Fruit fly (Drosophila melanogaster) whole organism, embryonic: ENCODE data around the gene CG12106.

Source experiments
- Adf1 ChIP-seq: fragments of 200-800 bp; sonication (Bioruptor generic); IDR thresholded peaks from 2 replicates; pipeline ENCODE4 v1.3.6; 2022; ENCODE audit warnings: missing biosample characterization, missing genetic modification characterization
- Bgb ChIP-seq: fragments of 200-800 bp; sonication (Bioruptor generic); IDR thresholded peaks from 2 replicates; pipeline ENCODE4 v1.3.6; 2022; ENCODE audit warnings: missing biosample characterization, missing genetic modification characterization; ENCODE audit not compliant: partially characterized antibody
- CG11456 ChIP-seq: fragments of 200-800 bp; sonication (Bioruptor generic); IDR thresholded peaks from 3 replicates; pipeline ENCODE4 v1.3.6; 2022; ENCODE audit warnings: missing biosample characterization, missing genetic modification characterization
- CG11696 ChIP-seq: fragments of 200-800 bp; sonication (Bioruptor generic); IDR thresholded peaks from 2 replicates; pipeline ENCODE4 v1.3.6; 2022; ENCODE audit warnings: missing biosample characterization, missing genetic modification characterization
- CG11723 ChIP-seq: fragments of 200-800 bp; sonication (Bioruptor generic); optimal IDR thresholded peaks from 2 replicates; lab custom pipeline; 2017; ENCODE audit warnings: missing biosample characterization, mild to moderate bottlenecking, missing genetic modification characterization
- CG13287 ChIP-seq: fragments of 200-800 bp; sonication (Bioruptor generic); IDR thresholded peaks from 2 replicates; pipeline ENCODE4 v1.3.6; 2022; ENCODE audit warnings: missing biosample characterization, missing genetic modification characterization; ENCODE audit not compliant: partially characterized antibody
- CG15601 ChIP-seq: fragments of 200-800 bp; sonication (Bioruptor generic); optimal IDR thresholded peaks from 3 replicates; lab custom pipeline; 2019; ENCODE audit warnings: missing biosample characterization, mild to moderate bottlenecking, missing genetic modification characterization, moderate library complexity
- CG1603 ChIP-seq: fragments of 200-800 bp; sonication (Bioruptor generic); optimal IDR thresholded peaks from 2 replicates; lab custom pipeline; 2019; ENCODE audit warnings: missing biosample characterization, mild to moderate bottlenecking, missing genetic modification characterization, moderate library complexity
- CG16813 ChIP-seq: fragments of 200-800 bp; sonication (Bioruptor generic); IDR thresholded peaks from 3 replicates; pipeline ENCODE4 v1.3.6; 2022; ENCODE audit warnings: missing biosample characterization, missing genetic modification characterization; ENCODE audit not compliant: partially characterized antibody
- CG17829 ChIP-seq: fragments of 200-800 bp; optimal IDR thresholded peaks from 2 replicates; lab custom pipeline; 2019; ENCODE audit warnings: missing biosample characterization, mild to moderate bottlenecking, missing genetic modification characterization, moderate library complexity
- CG1792 ChIP-seq: fragments of 200-800 bp; sonication (Bioruptor generic); optimal IDR thresholded peaks from 2 replicates; lab custom pipeline; 2016; ENCODE audit warnings: missing biosample characterization, missing genetic modification characterization
- CG18476 ChIP-seq: fragments of 200-800 bp; sonication (Bioruptor generic); optimal IDR thresholded peaks from 2 replicates; lab custom pipeline; 2016; ENCODE audit warnings: missing biosample characterization, mild to moderate bottlenecking, missing genetic modification characterization
- CG34224 ChIP-seq: fragments of 200-800 bp; sonication (Bioruptor generic); IDR thresholded peaks from 3 replicates; pipeline ENCODE4 v1.3.6; 2022; ENCODE audit warnings: missing biosample characterization, missing genetic modification characterization; ENCODE audit not compliant: partially characterized antibody
- CG3995 ChIP-seq: fragments of 200-800 bp; sonication (Bioruptor generic); optimal IDR thresholded peaks from 3 replicates; lab custom pipeline; 2016; ENCODE audit warnings: missing biosample characterization, missing genetic modification characterization
- CG42726 ChIP-seq: fragments of 200-800 bp; sonication (Bioruptor generic); IDR thresholded peaks from 2 replicates; pipeline ENCODE4 v1.3.6; 2022; ENCODE audit warnings: missing biosample characterization, missing genetic modification characterization; ENCODE audit not compliant: partially characterized antibody
- CG4404 ChIP-seq: fragments of 200-800 bp; sonication (Bioruptor generic); IDR thresholded peaks from 2 replicates; pipeline ENCODE4 v1.3.6; 2022; ENCODE audit warnings: missing biosample characterization, missing genetic modification characterization
- CG6689 ChIP-seq: fragments of 200-800 bp; sonication (Bioruptor generic); IDR thresholded peaks from 2 replicates; pipeline ENCODE4 v1.3.6; 2022; ENCODE audit warnings: missing biosample characterization, missing genetic modification characterization
- CG7963 ChIP-seq: fragments of 200-800 bp; sonication (Bioruptor generic); IDR thresholded peaks from 3 replicates; pipeline ENCODE4 v1.3.6; 2022; ENCODE audit warnings: missing biosample characterization, missing genetic modification characterization; ENCODE audit not compliant: partially characterized antibody
- CG8290 ChIP-seq, 3 experiments: fragments of 200-800 bp; sonication (Bioruptor generic); optimal IDR thresholded peaks; 2 replicates each; lab custom pipeline; 2016 to 2019; ENCODE audit warnings: missing biosample characterization in 3 of 3, missing genetic modification characterization in 3 of 3, mild to moderate bottlenecking in 2 of 3, moderate library complexity in 1 of 3
- CG8478 ChIP-seq: fragments of >200 bp; optimal IDR thresholded peaks from 2 replicates; lab custom pipeline; 2018
- CG9932 ChIP-seq: fragments of 200-800 bp; sonication (Bioruptor generic); IDR thresholded peaks from 2 replicates; pipeline ENCODE4 v1.3.6; 2022; ENCODE audit warnings: missing biosample characterization, missing genetic modification characterization
- CHES-1-like ChIP-seq: fragments of 200-800 bp; sonication (Bioruptor generic); optimal IDR thresholded peaks from 2 replicates; lab custom pipeline; 2016; ENCODE audit warnings: missing biosample characterization, missing genetic modification characterization
- Camta ChIP-seq: fragments of 200-800 bp; sonication (Bioruptor generic); optimal IDR thresholded peaks from 2 replicates; lab custom pipeline; 2016; ENCODE audit warnings: missing biosample characterization, missing genetic modification characterization
- Dref ChIP-seq: fragments of 200-800 bp; sonication (Bioruptor generic); IDR thresholded peaks from 2 replicates; pipeline ENCODE4 v1.3.6; 2022; ENCODE audit warnings: missing biosample characterization, missing genetic modification characterization
- Lhr ChIP-seq: fragments of 200-800 bp; sonication (Bioruptor generic); optimal IDR thresholded peaks from 3 replicates; lab custom pipeline; 2017; ENCODE audit warnings: mild to moderate bottlenecking, missing biosample characterization, missing genetic modification reagents, missing genetic modification characterization
- MBD-R2 ChIP-seq: fragments of 200-800 bp; sonication (Bioruptor generic); IDR thresholded peaks from 2 replicates; pipeline ENCODE4 v1.3.6; 2022; ENCODE audit warnings: missing biosample characterization, missing genetic modification characterization
- Med ChIP-seq: fragments of 200-800 bp; sonication (Bioruptor generic); peaks from one replicate; lab custom pipeline; 2016; ENCODE audit warnings: missing biosample characterization, missing genetic modification characterization, mild to moderate bottlenecking, inconsistent platforms, moderate library complexity
- Pdp1 ChIP-seq, 2 experiments: fragments of 200-800 bp; sonication (Bioruptor generic); optimal IDR thresholded peaks; 3 replicates each; lab custom pipeline; 2016; ENCODE audit warnings: missing biosample characterization in 2 of 2, missing genetic modification characterization in 2 of 2, mild to moderate bottlenecking in 1 of 2, moderate library complexity in 1 of 2
- Scr ChIP-seq: fragments of 200-800 bp; sonication (Bioruptor generic); IDR thresholded peaks from 2 replicates; pipeline ENCODE4 v1.3.6; 2022; ENCODE audit warnings: missing biosample characterization, missing genetic modification characterization; ENCODE audit not compliant: partially characterized antibody
- Sry-δ ChIP-seq: fragments of 200-800 bp; sonication (Bioruptor generic); optimal IDR thresholded peaks from 2 replicates; lab custom pipeline; 2016; ENCODE audit warnings: missing biosample characterization, missing genetic modification characterization
- YL-1 ChIP-seq: fragments of 200-800 bp; sonication (Bioruptor generic); optimal IDR thresholded peaks from 3 replicates; lab custom pipeline; 2017; ENCODE audit warnings: missing biosample characterization, mild to moderate bottlenecking, missing genetic modification characterization
- ash1 ChIP-seq: fragments of 200-800 bp; sonication (Bioruptor generic); optimal IDR thresholded peaks from 2 replicates; lab custom pipeline; 2018; ENCODE audit warnings: missing biosample characterization, mild to moderate bottlenecking, missing genetic modification characterization
- chinmo ChIP-seq: fragments of 200-800 bp; sonication (Bioruptor generic); IDR thresholded peaks from 4 replicates; pipeline ENCODE4 v1.3.6; 2022; ENCODE audit warnings: missing biosample characterization, missing genetic modification characterization; ENCODE audit not compliant: partially characterized antibody
- dmrt99B ChIP-seq: fragments of 200-800 bp; sonication (Bioruptor generic); optimal IDR thresholded peaks from 2 replicates; lab custom pipeline; 2018; ENCODE audit warnings: missing biosample characterization, mild to moderate bottlenecking, missing genetic modification characterization, moderate library complexity
- fd102C ChIP-seq: fragments of 200-800 bp; sonication (Bioruptor generic); optimal IDR thresholded peaks from 2 replicates; lab custom pipeline; 2018; ENCODE audit warnings: missing biosample characterization, mild to moderate bottlenecking, missing genetic modification characterization, moderate library complexity
- kay ChIP-seq: fragments of 200-800 bp; sonication (Bioruptor generic); optimal IDR thresholded peaks from 2 replicates; lab custom pipeline; 2016; ENCODE audit warnings: missing biosample characterization, missing genetic modification characterization
- ken ChIP-seq: fragments of 200-800 bp; sonication (Bioruptor generic); IDR thresholded peaks from 3 replicates; pipeline ENCODE4 v1.3.6; 2022; ENCODE audit warnings: missing biosample characterization, missing genetic modification characterization
- knrl ChIP-seq: fragments of 200-800 bp; sonication (Bioruptor generic); IDR thresholded peaks from 3 replicates; pipeline ENCODE4 v1.3.6; 2022; ENCODE audit warnings: missing biosample characterization, missing genetic modification characterization; ENCODE audit not compliant: partially characterized antibody
- sc ChIP-seq, 3 experiments: fragments of >200 bp in 2 of 3; fragments of 200-800 bp in 1 of 3; sonication (Bioruptor generic) in 1 of 3; optimal IDR thresholded peaks; 2 replicates in 2 of 3; 3 replicates in 1 of 3; lab custom pipeline; 2017; ENCODE audit warnings: mild to moderate bottlenecking in 1 of 3, missing biosample characterization in 1 of 3, missing genetic modification characterization in 1 of 3, missing genetic modification reagents in 1 of 3
- scrt ChIP-seq: fragments of 200-800 bp; sonication (Bioruptor generic); optimal IDR thresholded peaks from 2 replicates; lab custom pipeline; 2018; ENCODE audit warnings: missing biosample characterization, mild to moderate bottlenecking, missing genetic modification characterization, moderate library complexity
- sisA ChIP-seq: fragments of 200-800 bp; sonication (Bioruptor generic); IDR thresholded peaks from 2 replicates; pipeline ENCODE4 v1.3.6; 2022; ENCODE audit warnings: missing biosample characterization, missing genetic modification characterization
- slbo ChIP-seq: fragments of 200-800 bp; sonication (Bioruptor generic); IDR thresholded peaks from 2 replicates; pipeline ENCODE4 v1.3.6; 2022; ENCODE audit warnings: missing biosample characterization, missing genetic modification characterization
- sna ChIP-seq: fragments of 200-800 bp; sonication (Bioruptor generic); IDR thresholded peaks from 2 replicates; pipeline ENCODE4 v1.3.6; 2022; ENCODE audit warnings: missing biosample characterization, missing genetic modification characterization; ENCODE audit not compliant: partially characterized antibody
- sug ChIP-seq: fragments of 200-800 bp; optimal IDR thresholded peaks from 2 replicates; lab custom pipeline; 2019; ENCODE audit warnings: missing biosample characterization, mild to moderate bottlenecking, missing genetic modification characterization, moderate library complexity
- tin ChIP-seq: fragments of 200-800 bp; sonication (Bioruptor generic); optimal IDR thresholded peaks from 3 replicates; lab custom pipeline; 2016; ENCODE audit warnings: missing biosample characterization, missing genetic modification characterization
- tna ChIP-seq: fragments of 200-800 bp; sonication (Bioruptor generic); IDR thresholded peaks from 2 replicates; pipeline ENCODE4 v1.3.6; 2022; ENCODE audit warnings: missing biosample characterization, missing genetic modification characterization; ENCODE audit not compliant: partially characterized antibody
- tx ChIP-seq: fragments of 200-800 bp; sonication (Bioruptor generic); optimal IDR thresholded peaks from 2 replicates; lab custom pipeline; 2016; ENCODE audit warnings: missing biosample characterization, missing genetic modification characterization
- wor ChIP-seq: fragments of 200-800 bp; sonication (Bioruptor generic); IDR thresholded peaks from 2 replicates; pipeline ENCODE4 v1.3.6; 2022; ENCODE audit warnings: missing biosample characterization, missing genetic modification characterization
- zen2 ChIP-seq: fragments of 200-800 bp; sonication (Bioruptor generic); IDR thresholded peaks from 3 replicates; pipeline ENCODE4 v1.3.6; 2022; ENCODE audit warnings: missing biosample characterization, missing genetic modification characterization; ENCODE audit not compliant: partially characterized antibody

CG12106 gene

DNA sequence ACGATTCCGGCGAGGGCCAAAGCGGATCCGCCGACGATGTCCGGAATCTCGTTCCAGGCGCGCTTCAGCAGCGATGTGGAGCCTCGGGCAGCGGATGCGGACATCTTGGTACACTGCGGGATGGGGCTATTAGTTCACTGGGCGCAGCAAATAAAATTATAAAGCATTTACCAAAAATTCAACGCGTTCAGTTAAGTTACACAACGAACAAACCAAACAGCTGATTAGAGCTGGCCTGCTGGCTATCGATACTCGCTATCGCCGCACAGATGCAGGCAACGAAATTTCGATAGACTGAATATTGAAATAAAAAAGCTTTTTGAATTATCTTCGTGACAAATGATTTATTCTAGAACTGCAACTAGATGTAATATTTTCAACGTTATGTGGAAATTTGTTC lies 34.0 kb upstream of the CG12106 start, which contains the start of gene NdufA3 (continued):
- TF ChIP-seq sc (optimal IDR thresholded peaks at IDR 0.05; lab: Kevin White, UChicago), result no peak
- TF ChIP-seq sc (GFP tag; optimal IDR thresholded peaks at IDR 0.05; lab: Kevin White, UChicago), result no peak
- no peak for TF ChIP-seq kay (GFP tag; lab: Kevin White, UChicago)
- no peak for TF ChIP-seq wor (GFP tag; lab: Robert Waterston, UW)
- peak; percentile 81 for TF ChIP-seq Bgb (GFP tag; lab: Robert Waterston, UW)
- peak; percentile 56 for TF ChIP-seq YL-1 (GFP tag; lab: Kevin White, UChicago)
- TF ChIP-seq CHES-1-like, result no peak
- peak; percentile 77 for TF ChIP-seq sna
- peak; percentile 86; the same call in 2 of the 3 replicates for TF ChIP-seq CG34224 (GFP tag; lab: Robert Waterston, UW)
- TF ChIP-seq Lhr (GFP tag; lab: Kevin White, UChicago), result no peak
- TF ChIP-seq MBD-R2 (GFP tag; lab: Robert Waterston, UW), result peak; percentile 82
- peak; percentile 83 for TF ChIP-seq Scr (GFP tag; lab: Robert Waterston, UW)
- TF ChIP-seq ash1 (GFP tag; lab: Kevin White, UChicago), result no peak
- TF ChIP-seq zen2 (GFP tag; lab: Robert Waterston, UW), result peak; percentile 67; the same call in 2 of the 3 replicates
- peak; percentile 71 for TF ChIP-seq tna
- TF ChIP-seq Dref (GFP tag; lab: Robert Waterston, UW), result peak; percentile 84
- TF ChIP-seq CG3995, result peak; percentile 85
- peak; percentile 73; the same call in 1 of the 2 replicates for TF ChIP-seq CG42726 (GFP tag; lab: Robert Waterston, UW)
- TF ChIP-seq CG15601 (tag; lab: Kevin White, UChicago), result no peak
- TF ChIP-seq CG16813, result peak; percentile 72
- no peak for TF ChIP-seq dmrt99B (tag; lab: Kevin White, UChicago)
- peak; percentile 83 for TF ChIP-seq CG13287 (GFP tag; lab: Robert Waterston, UW)
- TF ChIP-seq Sry-δ (GFP tag; lab: Kevin White, UChicago), result peak; percentile 86
- no peak for TF ChIP-seq tin
- peak; percentile 20 for TF ChIP-seq Med (GFP tag; lab: Kevin White, UChicago)
- no peak for TF ChIP-seq CG9932 (GFP tag; lab: Robert Waterston, UW)
- TF ChIP-seq CG18476 (GFP tag; lab: Kevin White, UChicago), result no peak
- peak; percentile 8; the same call in 1 of the 2 replicates for TF ChIP-seq slbo
- no peak for TF ChIP-seq ken (GFP tag; lab: Robert Waterston, UW)
- TF ChIP-seq CG17829 (tag; lab: Kevin White, UChicago), result peak; percentile 11
- TF ChIP-seq Adf1 (GFP tag; lab: Robert Waterston, UW), result no peak
- no peak for TF ChIP-seq scrt (GFP tag; lab: Kevin White, UChicago)
- TF ChIP-seq knrl (GFP tag; lab: Robert Waterston, UW), result peak; percentile 78
- TF ChIP-seq sug (tag; lab: Kevin White, UChicago), result peak; percentile 31
- TF ChIP-seq fd102C (GFP tag; lab: Kevin White, UChicago), result no peak
- TF ChIP-seq CG6689, result no peak
- TF ChIP-seq CG4404 (GFP tag; lab: Robert Waterston, UW), result no peak
- no peak for TF ChIP-seq CG11696 (GFP tag; lab: Robert Waterston, UW)
- peak in 1 of 2 experiments; percentile 99 for TF ChIP-seq Pdp1 (GFP tag; optimal IDR thresholded peaks at IDR 0.05; lab: Kevin White, UChicago)
- TF ChIP-seq chinmo (GFP tag; lab: Robert Waterston, UW), result 0 out of 4 replicates have a peak, but pooled peaks have one; percentile 71
- peak; percentile 26 for TF ChIP-seq CG1603 (tag; lab: Kevin White, UChicago)
- peak; percentile 73 for TF ChIP-seq CG7963 (GFP tag; lab: Robert Waterston, UW)
- TF ChIP-seq CG11723 (GFP tag; lab: Kevin White, UChicago), result no peak
- no peak for TF ChIP-seq Camta (GFP tag; lab: Kevin White, UChicago)
- TF ChIP-seq CG11456, result no peak
- no peak for TF ChIP-seq tx (GFP tag; lab: Kevin White, UChicago)
- no peak for TF ChIP-seq CG1792 (GFP tag; lab: Kevin White, UChicago)
- no peak for TF ChIP-seq CG8290 (GFP tag; optimal IDR thresholded peaks at IDR 0.05; lab: Kevin White, UChicago)
- TF ChIP-seq CG8290 (tag; optimal IDR thresholded peaks at IDR 0.05; lab: Kevin White, UChicago), result peak in 1 of 2 experiments; percentile 19
- no peak for TF ChIP-seq CG8478 (lab: Kevin White, UChicago)
- TF ChIP-seq sisA (GFP tag; lab: Robert Waterston, UW), result no peak
